Fruit fly (Drosophila melanogaster): Measurements from ENCODE around the gene CG9331.

Gene CG9331

dm6 chr2L:20805624-20806339, 16.8 kb upstream of the CG9331 start (continued):
- TF ChIP-seq Dfd (GFP tag; optimal IDR thresholded peaks at IDR 0.05) (no peak), salm (tag; optimal IDR thresholded peaks at IDR 0.05) (peak; percentile 92), CG7271 (tag; optimal IDR thresholded peaks at IDR 0.05) (peak; percentile 67), jumu (GFP tag; optimal IDR thresholded peaks at IDR 0.05) (peak; percentile 69), CG12769 (tag; optimal IDR thresholded peaks at IDR 0.05) (peak; percentile 97), tx (GFP tag; optimal IDR thresholded peaks at IDR 0.05) (peak; percentile 76), row (GFP tag; IDR thresholded peaks at IDR 0.05) (peak; percentile 99), psq (GFP tag; optimal IDR thresholded peaks at IDR 0.05) (peak; percentile 85), gsb-n (tag; optimal IDR thresholded peaks at IDR 0.05) (peak; percentile 94), E2f2 (GFP tag; IDR thresholded peaks at IDR 0.05) (peak; percentile 81), CG12104 (GFP tag; optimal IDR thresholded peaks at IDR 0.05) (peak; percentile 90), CG1233 (GFP tag; optimal IDR thresholded peaks at IDR 0.05) (peak; percentile 92), fd96Cb (tag; optimal IDR thresholded peaks at IDR 0.05) (peak; percentile 92), lilli (GFP tag; optimal IDR thresholded peaks at IDR 0.05) (peak; percentile 95), CG4617 (GFP tag; optimal IDR thresholded peaks at IDR 0.05; ENCODE audit: borderline replicate concordance) (peak; percentile 85), C15 (GFP tag; IDR thresholded peaks at IDR 0.05) (peak; percentile 90), h (optimal IDR thresholded peaks at IDR 0.05) (no peak), CrebB (tag; optimal IDR thresholded peaks at IDR 0.05) (peak; percentile 92), CG17912 (GFP tag; optimal IDR thresholded peaks at IDR 0.05) (peak; percentile 57), slou (GFP tag; optimal IDR thresholded peaks at IDR 0.05) (peak; percentile 93), jing (GFP tag; optimal IDR thresholded peaks at IDR 0.05) (peak; percentile 90), B-H2 (GFP tag; optimal IDR thresholded peaks at IDR 0.05) (peak; percentile 81), Dp (GFP tag; optimal IDR thresholded peaks at IDR 0.05) (peak; percentile 12), B-H1 (GFP tag; IDR thresholded peaks at IDR 0.05) (peak; percentile 91), cg (GFP tag; optimal IDR thresholded peaks at IDR 0.05) (no peak), Hr39 (optimal IDR thresholded peaks at IDR 0.05) (no peak), CG10959 (GFP tag; IDR thresholded peaks at IDR 0.05) (peak; percentile 91), hb (GFP tag; IDR thresholded peaks at IDR 0.05; ENCODE audit: partially characterized antibody) (peak; percentile 70; the same call in 2 of the 3 replicates), CG12299 (tag; optimal IDR thresholded peaks at IDR 0.05) (peak; percentile 94), p53 (GFP tag; optimal IDR thresholded peaks at IDR 0.05) (peak; percentile 18), ATbp (GFP tag; optimal IDR thresholded peaks at IDR 0.05) (peak; percentile 93), Xbp1 (GFP tag; optimal IDR thresholded peaks at IDR 0.05) (peak; percentile 95), insv (GFP tag; optimal IDR thresholded peaks at IDR 0.05) (peak in 1 of 2 experiments; percentile 54), Eip74EF (GFP tag; optimal IDR thresholded peaks at IDR 0.05) (peak in 1 of 2 experiments; percentile 94), lola (GFP tag; optimal IDR thresholded peaks at IDR 0.05) (peak in 1 of 3 experiments; percentile 92), CG12219 (GFP tag; optimal IDR thresholded peaks at IDR 0.05) (peak; percentile 96), odd (GFP tag; optimal IDR thresholded peaks at IDR 0.05) (peak; percentile 94), H15 (GFP tag; IDR thresholded peaks at IDR 0.05) (peak; percentile 92), CG8765 (GFP tag; IDR thresholded peaks at IDR 0.05) (peak; percentile 75), hbn (GFP tag; IDR thresholded peaks at IDR 0.05; ENCODE audit: partially characterized antibody) (0 out of 2 replicates have a peak, but pooled peaks have one; percentile 34), CG17568 (GFP tag; optimal IDR thresholded peaks at IDR 0.05) (peak; percentile 93), CG10543 (GFP tag; optimal IDR thresholded peaks at IDR 0.05) (peak; percentile 97), sob (GFP tag; IDR thresholded peaks at IDR 0.05) (peak; percentile 95), PHDP (tag; optimal IDR thresholded peaks at IDR 0.05) (peak; percentile 97), CG9932 (GFP tag; IDR thresholded peaks at IDR 0.05) (peak; percentile 95), br (optimal IDR thresholded peaks at IDR 0.05) (no peak), Pdp1 (GFP tag; optimal IDR thresholded peaks at IDR 0.05) (peak; percentile 64 to 83), CG33213 (GFP tag; optimal IDR thresholded peaks at IDR 0.05) (peak; percentile 6), NfI (GFP tag; optimal IDR thresholded peaks at IDR 0.05) (peak; percentile 94)

All from whole organism, embryonic.